Fruit fly (Drosophila melanogaster): ENCODE data around the gene Hml.

DNA sequence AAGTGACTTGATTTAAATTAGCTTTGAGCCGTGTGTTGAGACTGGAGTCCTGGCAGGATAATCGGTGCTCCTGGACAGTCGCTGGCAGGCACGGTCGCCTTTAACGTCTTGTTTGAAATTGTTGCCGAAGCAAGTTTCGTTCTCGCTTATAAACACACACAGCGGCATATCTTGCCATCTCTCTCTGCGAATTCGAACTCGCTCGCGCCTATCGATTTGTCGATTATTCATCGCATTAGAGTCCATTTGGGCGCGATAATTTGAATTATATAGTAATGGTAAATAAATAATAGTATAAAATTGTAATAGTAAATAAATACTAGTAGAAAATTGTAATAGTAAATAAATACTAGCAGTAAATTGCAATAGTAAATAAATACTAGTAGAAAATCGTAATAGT is 20.9 kb downstream of the Hml start, which contains the start of gene CG8745:
- no peak for TF ChIP-seq grn (GFP tag; optimal IDR thresholded peaks at IDR 0.05)
- TF ChIP-seq CG4820 (GFP tag; optimal IDR thresholded peaks at IDR 0.05): no peak
- TF ChIP-seq Mes4 (GFP tag; optimal IDR thresholded peaks at IDR 0.05): no peak
- TF ChIP-seq kay (GFP tag; optimal IDR thresholded peaks at IDR 0.05): no peak
- TF ChIP-seq CG10654 (GFP tag; optimal IDR thresholded peaks at IDR 0.05): no peak
- no peak for TF ChIP-seq MESR4 (GFP tag; optimal IDR thresholded peaks at IDR 0.05)
- no peak for TF ChIP-seq prd (optimal IDR thresholded peaks at IDR 0.05)
- TF ChIP-seq prd (GFP tag; IDR thresholded peaks at IDR 0.05): no peak
